Worm (Caenorhabditis elegans): ENCODE results near the gene twk-36.

The twk-36 gene

ce11 chrV:17746959-17747358 is at the start of gene twk-36:
Gene twk-36, minus strand, starts transcription at chrV:17747059.
- no peak for TF ChIP-seq lin-13 (GFP tag; optimal IDR thresholded peaks at IDR 0.05)
- TF ChIP-seq mdl-1 (tag; optimal IDR thresholded peaks at IDR 0.05), result no peak
- no peak for TF ChIP-seq hlh-17 (GFP tag; optimal IDR thresholded peaks at IDR 0.05; ENCODE audit: borderline replicate concordance)
- TF ChIP-seq lir-3 (tag; optimal IDR thresholded peaks at IDR 0.05; ENCODE audit: poor library complexity), result no peak
- no peak for TF ChIP-seq mab-9 (GFP tag; IDR thresholded peaks at IDR 0.05)
- no peak for TF ChIP-seq nhr-47 (tag; optimal IDR thresholded peaks at IDR 0.05)
- TF ChIP-seq egl-13 (tag; optimal IDR thresholded peaks at IDR 0.05), result no peak
- TF ChIP-seq aly-2 (tag; optimal IDR thresholded peaks at IDR 0.05), result no peak
- TF ChIP-seq lin-14 (GFP tag; optimal IDR thresholded peaks at IDR 0.05), result no peak
- TF ChIP-seq hpl-2 (GFP tag; optimal IDR thresholded peaks at IDR 0.05), result no peak
- no peak for TF ChIP-seq efl-3 (GFP tag; optimal IDR thresholded peaks at IDR 0.05)
- no peak for TF ChIP-seq nhr-85 (tag)
- TF ChIP-seq swsn-7 (tag; optimal IDR thresholded peaks at IDR 0.05), result no peak

DNA sequence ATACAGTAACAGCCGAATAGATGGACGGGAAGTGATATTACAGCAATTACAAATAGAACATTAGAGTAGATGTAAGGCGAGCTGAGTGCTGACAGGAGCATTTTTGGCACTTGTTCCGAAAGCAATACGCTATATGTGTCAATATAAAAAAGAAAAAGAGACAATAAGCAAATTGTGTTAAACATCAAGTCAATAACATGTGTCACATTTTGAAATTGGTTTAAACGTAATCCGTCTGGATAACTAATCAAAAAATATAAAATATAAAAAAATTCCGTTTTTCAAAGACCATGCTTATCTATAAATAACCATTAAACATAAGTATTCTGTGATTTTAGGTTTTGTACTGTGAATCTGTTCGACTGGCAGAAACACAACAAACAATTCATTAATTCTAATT is 48.8 kb upstream of the twk-36 start, which contains the start of gene srh-288:
srh-288 (minus strand) TSS at position 101 of the 400 bp plus-strand sequence.
- TF ChIP-seq aly-2 (tag; optimal IDR thresholded peaks at IDR 0.05) (no peak), lsy-2 (tag; optimal IDR thresholded peaks at IDR 0.05) (no peak), lin-35 (GFP tag; optimal IDR thresholded peaks at IDR 0.05) (no peak)

DNA sequence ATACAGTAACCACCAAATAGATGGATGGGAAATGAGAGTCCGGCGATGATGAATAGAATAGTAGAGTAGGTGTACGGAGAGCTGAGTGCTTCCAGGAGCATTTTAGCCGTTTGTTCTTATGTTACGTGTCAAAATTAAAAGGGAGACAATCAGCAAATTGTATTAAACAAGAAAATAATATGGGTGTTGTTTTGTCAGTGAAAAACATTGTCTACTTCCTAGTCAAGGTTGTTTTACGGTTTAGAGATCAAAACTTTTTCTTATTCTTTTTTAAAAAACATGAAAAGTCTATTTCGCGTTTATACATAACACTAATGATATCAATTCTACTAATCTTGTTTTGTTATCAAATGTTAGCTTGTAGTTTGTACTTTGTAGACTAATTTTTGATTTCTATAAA is 47.1 kb upstream of the twk-36 start, which contains the start of gene srh-289:
srh-289 (minus strand) TSS at position 101 of the 400 bp plus-strand sequence.
- TF ChIP-seq skn-1 (tag; optimal IDR thresholded peaks at IDR 0.05) (no peak), jun-1 (tag; optimal IDR thresholded peaks at IDR 0.05) (no peak), nhr-20 (tag; optimal IDR thresholded peaks at IDR 0.05) (no peak), xbp-1 (tag; optimal IDR thresholded peaks at IDR 0.05) (no peak), snu-23 (GFP tag; optimal IDR thresholded peaks at IDR 0.05) (no peak), pqm-1 (tag; optimal IDR thresholded peaks at IDR 0.05) (no peak), unc-130 (tag; optimal IDR thresholded peaks at IDR 0.05) (no peak), unc-98 (GFP tag; IDR thresholded peaks at IDR 0.05) (no peak), mab-9 (GFP tag; IDR thresholded peaks at IDR 0.05) (no peak)

- no peak for TF ChIP-seq hlh-4 (tag; optimal IDR thresholded peaks at IDR 0.05)
- TF ChIP-seq unc-130 (tag; optimal IDR thresholded peaks at IDR 0.05), result no peak
- TF ChIP-seq tbx-2 (tag; optimal IDR thresholded peaks at IDR 0.05), result no peak
- TF ChIP-seq blmp-1 (tag; optimal IDR thresholded peaks at IDR 0.05), result no peak
- TF ChIP-seq unc-30 (tag; optimal IDR thresholded peaks at IDR 0.05), result no peak
- TF ChIP-seq efl-1 (optimal IDR thresholded peaks at IDR 0.05), result no peak
- no peak for TF ChIP-seq efl-1 (GFP tag; optimal IDR thresholded peaks at IDR 0.05 in 1 of 2)
- no peak for TF ChIP-seq lin-15B (tag; optimal IDR thresholded peaks at IDR 0.05)
- TF ChIP-seq snpc-4 (tag; optimal IDR thresholded peaks at IDR 0.05), result no peak
- no peak for TF ChIP-seq fkh-10 (GFP tag; optimal IDR thresholded peaks at IDR 0.05)
- TF ChIP-seq unc-98 (GFP tag; IDR thresholded peaks at IDR 0.05), result no peak
- no peak for TF ChIP-seq hpl-2 (GFP tag; optimal IDR thresholded peaks at IDR 0.05)
- TF ChIP-seq lin-14 (GFP tag; optimal IDR thresholded peaks at IDR 0.05), result no peak
These were observed 43.3 kb upstream of the twk-36 start, which contains the start of gene srh-290 for ce11 chrV:17790191-17790590. Gene srh-290, plus strand, starts transcription at chrV:17790491.

- TF ChIP-seq nhr-77 (tag; optimal IDR thresholded peaks at IDR 0.05) (no peak), lsy-2 (tag; optimal IDR thresholded peaks at IDR 0.05) (no peak), ztf-11 (tag; optimal IDR thresholded peaks at IDR 0.05) (no peak)
These were observed 37.5 kb upstream of the twk-36 start for ce11 chrV:17784363-17784762.

ce11 chrV:17783542-17783941 is 36.7 kb upstream of the twk-36 start, which contains the start of gene srab-12:
Gene srab-12, minus strand, starts transcription at chrV:17783642.
- no peak for TF ChIP-seq tlp-1 (tag; optimal IDR thresholded peaks at IDR 0.05)
- TF ChIP-seq nhr-71 (tag; optimal IDR thresholded peaks at IDR 0.05), result no peak
- no peak for TF ChIP-seq hlh-17 (GFP tag; optimal IDR thresholded peaks at IDR 0.05; ENCODE audit: borderline replicate concordance)
- TF ChIP-seq irx-1 (tag; optimal IDR thresholded peaks at IDR 0.05), result no peak
- no peak for TF ChIP-seq unc-130 (tag; optimal IDR thresholded peaks at IDR 0.05)
- TF ChIP-seq vab-15 (tag; optimal IDR thresholded peaks at IDR 0.05), result no peak
- TF ChIP-seq nhr-28 (tag; optimal IDR thresholded peaks at IDR 0.05), result no peak
- TF ChIP-seq nhr-84 (tag; optimal IDR thresholded peaks at IDR 0.05), result no peak
- no peak for TF ChIP-seq elt-2 (tag; optimal IDR thresholded peaks at IDR 0.05)
- no peak for TF ChIP-seq C04F5.9 (tag; optimal IDR thresholded peaks at IDR 0.05)
- TF ChIP-seq ceh-88 (GFP tag; IDR thresholded peaks at IDR 0.05), result no peak
- TF ChIP-seq mep-1 (tag; optimal IDR thresholded peaks at IDR 0.05), result no peak
- TF ChIP-seq hlh-4 (tag; optimal IDR thresholded peaks at IDR 0.05), result no peak
- TF ChIP-seq fkh-4 (tag; optimal IDR thresholded peaks at IDR 0.05; ENCODE audit: borderline replicate concordance), result no peak
- TF ChIP-seq nhr-47 (tag; optimal IDR thresholded peaks at IDR 0.05), result no peak
- no peak for TF ChIP-seq sox-4 (tag; optimal IDR thresholded peaks at IDR 0.05)
